Worm (Caenorhabditis elegans) whole organism, L3 larva: Measurements from ENCODE around the gene agt-1.

ENCODE experiments used
- R02D3.7 ChIP-seq: fragments of 150-350 bp; optimal IDR thresholded peaks from 2 replicates; lab custom pipeline; 2014; ENCODE audit warnings: missing biosample characterization, missing genetic modification characterization
- ZK546.5 ChIP-seq: sonication (generic microtip); optimal IDR thresholded peaks from 2 replicates; lab custom pipeline; 2017; ENCODE audit warnings: missing biosample characterization, missing genetic modification characterization
- aly-2 ChIP-seq: fragments of 150-350 bp; optimal IDR thresholded peaks from 2 replicates; lab custom pipeline; 2014; ENCODE audit warnings: missing biosample characterization, missing genetic modification characterization
- ama-1 ChIP-seq: fragments of 150-350 bp; optimal IDR thresholded peaks from 2 replicates; lab custom pipeline; 2018
- ceh-28 ChIP-seq: fragments of 150-350 bp; optimal IDR thresholded peaks from 2 replicates; lab custom pipeline; 2014; ENCODE audit warnings: missing biosample characterization, missing genetic modification reagents, missing genetic modification characterization
- ceh-82 ChIP-seq: fragments of 150-350 bp; optimal IDR thresholded peaks from 2 replicates; lab custom pipeline; 2014; ENCODE audit warnings: missing biosample characterization, missing genetic modification characterization
- ceh-9 ChIP-seq: sonication (generic microtip); optimal IDR thresholded peaks from 2 replicates; lab custom pipeline; 2018; ENCODE audit warnings: missing biosample characterization, missing genetic modification characterization
- daf-12 ChIP-seq: fragments of 150-350 bp; optimal IDR thresholded peaks from 2 replicates; lab custom pipeline; 2014; ENCODE audit warnings: missing biosample characterization, missing genetic modification reagents, missing genetic modification characterization
- egl-27 ChIP-seq: sonication (generic microtip); optimal IDR thresholded peaks from 4 replicates; lab custom pipeline; 2017; ENCODE audit warnings: missing biosample characterization, missing genetic modification reagents, missing genetic modification characterization
- egl-5 ChIP-seq: fragments of 150-350 bp; optimal IDR thresholded peaks from 2 replicates; lab custom pipeline; 2017; ENCODE audit warnings: missing biosample characterization, missing genetic modification reagents, missing genetic modification characterization, inconsistent platforms
- elt-2 ChIP-seq: sonication (generic microtip); optimal IDR thresholded peaks from 2 replicates; lab custom pipeline; 2016; ENCODE audit warnings: missing genetic modification reagents, mild to moderate bottlenecking, missing genetic modification characterization, missing compliant biosample characterization
- eor-1 ChIP-seq, 2 experiments: fragments of 150-350 bp; optimal IDR thresholded peaks; 2 replicates each; lab custom pipeline; 2014 to 2018; ENCODE audit warnings: missing biosample characterization in 2 of 2, missing genetic modification characterization in 2 of 2
- fkh-10 ChIP-seq: sonication (generic microtip); optimal IDR thresholded peaks from 2 replicates; lab custom pipeline; 2017; ENCODE audit warnings: missing biosample characterization, missing genetic modification reagents, missing genetic modification characterization
- fos-1 ChIP-seq: fragments of 150-350 bp; optimal IDR thresholded peaks from 2 replicates; lab custom pipeline; 2014; ENCODE audit warnings: missing biosample characterization, missing genetic modification characterization
- jun-1 ChIP-seq: fragments of 150-350 bp; optimal IDR thresholded peaks from 2 replicates; lab custom pipeline; 2014; ENCODE audit warnings: missing biosample characterization, missing genetic modification reagents, missing genetic modification characterization
- lin-39 ChIP-seq: fragments of 150-350 bp; optimal IDR thresholded peaks from 2 replicates; lab custom pipeline; 2018; ENCODE audit warnings: missing biosample characterization, missing genetic modification reagents, missing genetic modification characterization
- lsy-12 ChIP-seq: sonication (generic microtip); optimal IDR thresholded peaks from 2 replicates; lab custom pipeline; 2016; ENCODE audit warnings: mild to moderate bottlenecking, missing genetic modification characterization, missing compliant biosample characterization
- mdl-1 ChIP-seq: fragments of 150-350 bp; optimal IDR thresholded peaks from 2 replicates; lab custom pipeline; 2014; ENCODE audit warnings: missing biosample characterization, missing genetic modification characterization
- mml-1 ChIP-seq: fragments of 150-350 bp; sonication (generic microtip); optimal IDR thresholded peaks from 3 replicates; lab custom pipeline; 2014; ENCODE audit warnings: missing biosample characterization, missing genetic modification characterization
- nhr-11 ChIP-seq: fragments of 150-350 bp; optimal IDR thresholded peaks from 2 replicates; lab custom pipeline; 2014; ENCODE audit warnings: missing biosample characterization, missing genetic modification characterization
- nhr-12 ChIP-seq: fragments of 150-350 bp; optimal IDR thresholded peaks from 2 replicates; lab custom pipeline; 2014; ENCODE audit warnings: missing biosample characterization, missing genetic modification characterization
- nhr-23 ChIP-seq: fragments of 150-350 bp; optimal IDR thresholded peaks from 2 replicates; lab custom pipeline; 2014; ENCODE audit warnings: missing biosample characterization, missing genetic modification reagents, missing genetic modification characterization
- nhr-237 ChIP-seq: fragments of 150-350 bp; optimal IDR thresholded peaks from 2 replicates; lab custom pipeline; 2014; ENCODE audit warnings: missing biosample characterization, missing genetic modification characterization
- nhr-25 ChIP-seq: sonication (generic microtip); optimal IDR thresholded peaks from 2 replicates; lab custom pipeline; 2017; ENCODE audit warnings: missing biosample characterization, missing genetic modification characterization
- nhr-43 ChIP-seq: sonication (generic microtip); optimal IDR thresholded peaks from 2 replicates; lab custom pipeline; 2016; ENCODE audit warnings: mild to moderate bottlenecking, missing genetic modification characterization, missing compliant biosample characterization; ENCODE audit not compliant: poor library complexity, severe bottlenecking
- nhr-76 ChIP-seq: fragments of 150-350 bp; sonication (generic microtip); optimal IDR thresholded peaks from 5 replicates; lab custom pipeline; 2014; ENCODE audit warnings: missing biosample characterization, missing genetic modification characterization
- nhr-77 ChIP-seq: fragments of 150-350 bp; optimal IDR thresholded peaks from 2 replicates; lab custom pipeline; 2014; ENCODE audit warnings: missing biosample characterization, missing genetic modification characterization
- pha-4 ChIP-seq: fragments of 150-350 bp; optimal IDR thresholded peaks from 2 replicates; lab custom pipeline; 2014; ENCODE audit warnings: missing biosample characterization, missing genetic modification reagents, missing genetic modification characterization
- pqm-1 ChIP-seq: fragments of 150-350 bp; optimal IDR thresholded peaks from 2 replicates; lab custom pipeline; 2017; ENCODE audit warnings: missing biosample characterization, missing genetic modification characterization, inconsistent platforms
- sea-2 ChIP-seq: fragments of 150-350 bp; sonication (generic microtip); optimal IDR thresholded peaks from 4 replicates; lab custom pipeline; 2014; ENCODE audit warnings: missing biosample characterization, missing genetic modification reagents, missing genetic modification characterization
- skn-1 ChIP-seq: fragments of 150-350 bp; optimal IDR thresholded peaks from 2 replicates; lab custom pipeline; 2014; ENCODE audit warnings: missing biosample characterization, missing genetic modification characterization
- tbx-2 ChIP-seq: sonication (generic microtip); optimal IDR thresholded peaks from 2 replicates; lab custom pipeline; 2016; ENCODE audit warnings: mild to moderate bottlenecking, missing genetic modification characterization, missing compliant biosample characterization
- unc-62 ChIP-seq: fragments of 150-350 bp; sonication (generic microtip); optimal IDR thresholded peaks from 4 replicates; lab custom pipeline; 2014; ENCODE audit warnings: missing biosample characterization, missing genetic modification reagents, missing genetic modification characterization
- zag-1 ChIP-seq: fragments of 150-350 bp; optimal IDR thresholded peaks from 2 replicates; lab custom pipeline; 2014; ENCODE audit warnings: missing biosample characterization, missing genetic modification characterization
- ztf-4 ChIP-seq: fragments of 150-350 bp; optimal IDR thresholded peaks from 2 replicates; lab custom pipeline; 2014; ENCODE audit warnings: missing biosample characterization, missing genetic modification characterization

Gene agt-1

ce11 chrIV:13348592-13348991 lies 20.6 kb downstream of the agt-1 start, which contains the start of gene W02A2.12:
W02A2.12 (minus strand) TSS chrIV:13348831.
- TF ChIP-seq ceh-9 (tag; lab: Kevin White, UChicago) = no peak
- no peak for TF ChIP-seq lsy-12 (tag; lab: Kevin White, UChicago)
- TF ChIP-seq nhr-76 (tag; lab: Kevin White, UChicago) = no peak
- TF ChIP-seq ZK546.5 (tag; lab: Kevin White, UChicago) = no peak
- TF ChIP-seq nhr-25 (tag; lab: Kevin White, UChicago) = no peak
- TF ChIP-seq tbx-2 (tag; lab: Kevin White, UChicago) = no peak
- TF ChIP-seq jun-1 (tag; lab: Kevin White, UChicago) = no peak
- no peak for TF ChIP-seq nhr-12 (tag; lab: Kevin White, UChicago)
- TF ChIP-seq daf-12 = no peak
- TF ChIP-seq nhr-11 = no peak
- no peak for TF ChIP-seq nhr-237 (tag; lab: Kevin White, UChicago)
- no peak for TF ChIP-seq eor-1 (tag; optimal IDR thresholded peaks at IDR 0.05; lab: Kevin White, UChicago)
- no peak for TF ChIP-seq unc-62
- TF ChIP-seq R02D3.7 (tag; lab: Kevin White, UChicago) = no peak
- TF ChIP-seq nhr-77 (tag; lab: Kevin White, UChicago) = no peak
- TF ChIP-seq ceh-82 (tag; lab: Kevin White, UChicago) = no peak
- no peak for TF ChIP-seq ceh-28 (tag; lab: Kevin White, UChicago)
- TF ChIP-seq nhr-23 (tag; lab: Kevin White, UChicago) = no peak
- no peak for TF ChIP-seq aly-2 (tag; lab: Kevin White, UChicago)

ce11 chrIV:13347232-13347715 lies 21.9 kb downstream of the agt-1 start, which contains the start of gene W02A2.9:
W02A2.9 (plus strand) TSS chrIV:13347665.
- peak; percentile 99 for TF ChIP-seq pqm-1 (tag; lab: Kevin White, UChicago)
- peak; percentile 87 for TF ChIP-seq pha-4 (tag; lab: Kevin White, UChicago)
- no peak for TF ChIP-seq nhr-23 (tag; lab: Kevin White, UChicago)
- no peak for TF ChIP-seq ztf-4
- TF ChIP-seq jun-1 (tag; lab: Kevin White, UChicago) = peak; percentile 60
- peak; percentile 89 for TF ChIP-seq elt-2 (tag; lab: Kevin White, UChicago)
- TF ChIP-seq nhr-11 = no peak

ce11 chrIV:13346078-13346477 lies 23.1 kb downstream of the agt-1 start:
- no peak for TF ChIP-seq lin-39 (tag; lab: Kevin White, UChicago)
- TF ChIP-seq mml-1 (tag; lab: Kevin White, UChicago) = no peak
- no peak for TF ChIP-seq nhr-11
- TF ChIP-seq pqm-1 (tag; lab: Kevin White, UChicago) = peak; percentile 64
- peak; percentile 36 for TF ChIP-seq fos-1 (tag; lab: Kevin White, UChicago)
- no peak for TF ChIP-seq ama-1 (lab: Kevin White, UChicago)
- TF ChIP-seq nhr-43 (tag; lab: Kevin White, UChicago) = no peak
- TF ChIP-seq jun-1 (tag; lab: Kevin White, UChicago) = peak; percentile 85
- no peak for TF ChIP-seq zag-1 (tag; lab: Kevin White, UChicago)
- TF ChIP-seq eor-1 (tag; optimal IDR thresholded peaks at IDR 0.05; lab: Kevin White, UChicago) = no peak
- TF ChIP-seq nhr-25 (tag; lab: Kevin White, UChicago) = no peak
- TF ChIP-seq pha-4 (tag; lab: Kevin White, UChicago) = peak; percentile 99
- no peak for TF ChIP-seq egl-27 (tag; lab: Kevin White, UChicago)
- peak; percentile 66 for TF ChIP-seq elt-2 (tag; lab: Kevin White, UChicago)
- TF ChIP-seq R02D3.7 (tag; lab: Kevin White, UChicago) = no peak
- TF ChIP-seq mdl-1 (tag; lab: Kevin White, UChicago) = no peak

ce11 chrIV:13342555-13342954 lies 26.7 kb downstream of the agt-1 start, which contains the start of gene W02A2.5:
W02A2.5 (plus strand) TSS chrIV:13342855.
- TF ChIP-seq pqm-1 (tag; lab: Kevin White, UChicago) (no peak), sea-2 (GFP tag; lab: Kevin White, UChicago) (no peak), fkh-10 (GFP tag; lab: Kevin White, UChicago) (no peak), skn-1 (tag; lab: Kevin White, UChicago) (no peak), egl-5 (tag; lab: Kevin White, UChicago) (no peak), nhr-77 (tag; lab: Kevin White, UChicago) (no peak), mml-1 (tag; lab: Kevin White, UChicago) (no peak)
